Worm (Caenorhabditis elegans) whole organism, L4/young adult: ENCODE data around the gene K05F6.10.

Experiments
- W03F9.2 ChIP-seq: fragments of 150-350 bp; optimal IDR thresholded peaks from 2 replicates; lab custom pipeline; 2014; ENCODE audit warnings: missing biosample characterization, missing genetic modification characterization
- dao-5 ChIP-seq: sonication (generic microtip); optimal IDR thresholded peaks from 2 replicates; lab custom pipeline; 2016; ENCODE audit warnings: missing genotype, missing genetic modification characterization, moderate library complexity, missing compliant biosample characterization
- him-1 ChIP-seq: sonication (generic microtip); optimal IDR thresholded peaks from 2 replicates; lab custom pipeline; 2016; ENCODE audit warnings: missing genotype, missing genetic modification reagents, missing genetic modification characterization, missing compliant biosample characterization

Gene K05F6.10

ce11 chrII:1601507-1601906 lies 25.6 kb upstream of the K05F6.10 start, which contains the start of gene bath-47:
Gene bath-47 (plus strand): TSS chrII:1601811.
- TF ChIP-seq W03F9.2 (tag; lab: Kevin White, UChicago) (no peak), dao-5 (tag; lab: Kevin White, UChicago) (no peak), him-1 (tag; lab: Kevin White, UChicago) (no peak)

ce11 chrII:1600661-1601060 lies 24.7 kb upstream of the K05F6.10 start, which contains the start of gene bath-26:
Gene bath-26 (minus strand): TSS chrII:1600761.
- no peak for TF ChIP-seq him-1 (tag; lab: Kevin White, UChicago)
- TF ChIP-seq dao-5 (tag; lab: Kevin White, UChicago): no peak
- TF ChIP-seq W03F9.2 (tag; lab: Kevin White, UChicago): no peak

- TF ChIP-seq W03F9.2 (tag; lab: Kevin White, UChicago): no peak
- TF ChIP-seq dao-5 (tag; lab: Kevin White, UChicago): no peak
- TF ChIP-seq him-1 (tag; lab: Kevin White, UChicago): no peak
Observed at ce11 chrII:1597101-1598088, 21.5 kb upstream of the K05F6.10 start, which contains the start of gene bath-46. Gene bath-46 (plus strand): TSS chrII:1597906.

- TF ChIP-seq W03F9.2 (tag; lab: Kevin White, UChicago) (no peak), dao-5 (tag; lab: Kevin White, UChicago) (no peak), him-1 (tag; lab: Kevin White, UChicago) (no peak)
Observed at ce11 chrII:1595137-1595536, 19.2 kb upstream of the K05F6.10 start, which contains the start of gene clec-20. Gene clec-20 (minus strand): TSS chrII:1595237.

ce11 chrII:1589845-1590244 lies 13.9 kb upstream of the K05F6.10 start, which contains the start of gene T07H3.7:
Gene T07H3.7 (minus strand): TSS chrII:1589945.
- no peak for TF ChIP-seq him-1 (tag; lab: Kevin White, UChicago)
- TF ChIP-seq W03F9.2 (tag; lab: Kevin White, UChicago): no peak
- TF ChIP-seq dao-5 (tag; lab: Kevin White, UChicago): no peak

ce11 chrII:1586305-1586704 lies 10.4 kb upstream of the K05F6.10 start, which contains the start of gene T07H3.8:
Gene T07H3.8 (plus strand): TSS chrII:1586605.
- TF ChIP-seq him-1 (tag; lab: Kevin White, UChicago) (no peak), dao-5 (tag; lab: Kevin White, UChicago) (no peak), W03F9.2 (tag; lab: Kevin White, UChicago) (no peak)

- TF ChIP-seq dao-5 (tag; lab: Kevin White, UChicago) (no peak), him-1 (tag; lab: Kevin White, UChicago) (no peak), W03F9.2 (tag; lab: Kevin White, UChicago) (no peak)
Observed at ce11 chrII:1584140-1584539, 8.2 kb upstream of the K05F6.10 start, which contains the start of gene clec-21. Gene clec-21 (minus strand): TSS chrII:1584240.

ce11 chrII:1579886-1580285 lies 4.0 kb upstream of the K05F6.10 start, which contains the start of gene math-38:
Gene math-38 (minus strand): TSS chrII:1579986.
- TF ChIP-seq W03F9.2 (tag; lab: Kevin White, UChicago): no peak
- TF ChIP-seq dao-5 (tag; lab: Kevin White, UChicago): no peak
- TF ChIP-seq him-1 (tag; lab: Kevin White, UChicago): no peak

- TF ChIP-seq him-1 (tag; lab: Kevin White, UChicago) (no peak), dao-5 (tag; lab: Kevin White, UChicago) (no peak), W03F9.2 (tag; lab: Kevin White, UChicago) (no peak)
Observed at ce11 chrII:1576772-1577171, 842 bp upstream of the K05F6.10 start.

- TF ChIP-seq him-1 (tag; lab: Kevin White, UChicago) (no peak), dao-5 (tag; lab: Kevin White, UChicago) (no peak), W03F9.2 (tag; lab: Kevin White, UChicago) (no peak)
Observed at ce11 chrII:1571032-1571431, 4.9 kb downstream of the K05F6.10 start, which contains the start of gene fbxb-46. Gene fbxb-46 (minus strand): TSS chrII:1571132.

ce11 chrII:1568214-1568613 lies 7.7 kb downstream of the K05F6.10 start, which contains the start of gene fbxb-49:
Gene fbxb-49 (plus strand): TSS chrII:1568514.
- TF ChIP-seq him-1 (tag; lab: Kevin White, UChicago): no peak
- TF ChIP-seq W03F9.2 (tag; lab: Kevin White, UChicago): no peak
- no peak for TF ChIP-seq dao-5 (tag; lab: Kevin White, UChicago)

- TF ChIP-seq dao-5 (tag; lab: Kevin White, UChicago): no peak
- no peak for TF ChIP-seq W03F9.2 (tag; lab: Kevin White, UChicago)
- no peak for TF ChIP-seq him-1 (tag; lab: Kevin White, UChicago)
Observed at ce11 chrII:1567646-1568045, 8.3 kb downstream of the K05F6.10 start, which contains the start of gene K05F6.8. Gene K05F6.8 (minus strand): TSS chrII:1567746.

- TF ChIP-seq him-1 (tag; lab: Kevin White, UChicago) (no peak), dao-5 (tag; lab: Kevin White, UChicago) (no peak), W03F9.2 (tag; lab: Kevin White, UChicago) (no peak)
Observed at ce11 chrII:1561863-1562262, 14.1 kb downstream of the K05F6.10 start, which contains the start of gene K05F6.14. Gene K05F6.14 (plus strand): TSS chrII:1562163.
